In the genomic region with DNA sequence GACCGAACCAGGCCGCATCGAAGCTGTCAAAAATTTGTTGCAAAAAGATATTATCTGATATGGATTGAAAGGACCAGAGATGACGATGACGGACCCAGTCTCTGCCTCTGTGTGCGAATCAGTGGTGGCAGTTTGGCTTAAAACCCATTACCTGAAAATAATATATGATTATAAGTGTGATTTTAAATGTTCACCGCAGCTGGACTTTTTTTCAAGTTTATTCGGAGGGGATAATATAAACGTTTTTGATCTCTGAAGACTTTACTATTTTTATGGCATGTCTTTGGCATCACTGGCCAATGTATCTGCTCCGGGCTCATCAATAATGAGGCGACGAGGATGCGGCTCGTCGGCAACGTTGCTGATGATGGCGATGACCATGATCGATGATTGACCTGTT, we compare ENCODE assay signal across 3 fruit fly cellular contexts.
TF ChIP-seq lines count a peak whose summit lies in the region.

No protein-coding gene starts in this region.

TF ChIP-seq in whole organism, embryonic, 481 proteins besides CTCF, POLR2A, EP300 and RAD21 (continued from another document and continues in another):
- TF ChIP-seq pb (GFP tag; optimal IDR thresholded peaks at IDR 0.05; lab: Kevin White, UChicago): no peak
- no peak for TF ChIP-seq CG13287 (GFP tag; IDR thresholded peaks at IDR 0.05; lab: Robert Waterston, UW; ENCODE audit: partially characterized antibody)
- no peak for TF ChIP-seq prd (optimal IDR thresholded peaks at IDR 0.05; lab: Kevin White, UChicago)
- peak; percentile 77 for TF ChIP-seq prd (GFP tag; IDR thresholded peaks at IDR 0.05; lab: Robert Waterston, UW)
- TF ChIP-seq CG10209 (GFP tag; optimal IDR thresholded peaks at IDR 0.05; lab: Kevin White, UChicago): peak; percentile 6
- no peak for TF ChIP-seq CG6683 (GFP tag; optimal IDR thresholded peaks at IDR 0.05; lab: Kevin White, UChicago)
- TF ChIP-seq al (GFP tag; IDR thresholded peaks at IDR 0.05; lab: Robert Waterston, UW): no peak
- TF ChIP-seq chm (GFP tag; IDR thresholded peaks at IDR 0.05; lab: Robert Waterston, UW): no peak; the same call in 1 of the 2 replicates
- TF ChIP-seq dimm (GFP tag; IDR thresholded peaks at IDR 0.05; lab: Robert Waterston, UW): no peak
- TF ChIP-seq sens (GFP tag; lab: Kevin White, UChicago): peak; percentile 36
- no peak for TF ChIP-seq CG17361 (GFP tag; IDR thresholded peaks at IDR 0.05; lab: Robert Waterston, UW)
- TF ChIP-seq CG14441 (GFP tag; IDR thresholded peaks at IDR 0.05; lab: Robert Waterston, UW): no peak
- no peak for TF ChIP-seq CG9876 (GFP tag; optimal IDR thresholded peaks at IDR 0.05; lab: Kevin White, UChicago)
- peak; percentile 62 for TF ChIP-seq corto (GFP tag; optimal IDR thresholded peaks at IDR 0.05; lab: Kevin White, UChicago)
- no peak for TF ChIP-seq Dbx (GFP tag; IDR thresholded peaks at IDR 0.05; lab: Robert Waterston, UW)
- TF ChIP-seq CG6254 (GFP tag; optimal IDR thresholded peaks at IDR 0.05; lab: Kevin White, UChicago): no peak
- TF ChIP-seq CG12391 (tag; optimal IDR thresholded peaks at IDR 0.05; lab: Kevin White, UChicago): peak; percentile 11
- TF ChIP-seq CG18262 (tag; optimal IDR thresholded peaks at IDR 0.05; lab: Kevin White, UChicago): peak; percentile 11
- 0 out of 2 replicates have a peak, but pooled peaks have one; percentile 17 for TF ChIP-seq CG4404 (GFP tag; IDR thresholded peaks at IDR 0.05; lab: Robert Waterston, UW)
- no peak for TF ChIP-seq insv (GFP tag; optimal IDR thresholded peaks at IDR 0.05; lab: Kevin White, UChicago)
- TF ChIP-seq sug (tag; optimal IDR thresholded peaks at IDR 0.05; lab: Kevin White, UChicago): no peak
- TF ChIP-seq row (GFP tag; IDR thresholded peaks at IDR 0.05; lab: Robert Waterston, UW): 0 out of 3 replicates have a peak, but pooled peaks have one; percentile 37
- peak; percentile 5 for TF ChIP-seq CG2712 (tag; optimal IDR thresholded peaks at IDR 0.05; lab: Kevin White, UChicago)
- TF ChIP-seq zen (tag; optimal IDR thresholded peaks at IDR 0.05; lab: Kevin White, UChicago): peak; percentile 84
- no peak for TF ChIP-seq trh (GFP tag; optimal IDR thresholded peaks at IDR 0.05; lab: Kevin White, UChicago)
- peak in 1 of 2 experiments; percentile 32 for TF ChIP-seq chif (GFP tag; optimal IDR thresholded peaks at IDR 0.05; lab: Kevin White, UChicago)
- peak; percentile 29 for TF ChIP-seq gem (tag; optimal IDR thresholded peaks at IDR 0.05; lab: Kevin White, UChicago)
- no peak for TF ChIP-seq CG15073 (GFP tag; optimal IDR thresholded peaks at IDR 0.05; lab: Kevin White, UChicago)
- TF ChIP-seq zfh1 (GFP tag; IDR thresholded peaks at IDR 0.05; lab: Robert Waterston, UW): peak; percentile 46; the same call in 1 of the 3 replicates
- no peak for TF ChIP-seq Max (GFP tag; optimal IDR thresholded peaks at IDR 0.05; lab: Kevin White, UChicago)
- TF ChIP-seq trem (tag; optimal IDR thresholded peaks at IDR 0.05; lab: Kevin White, UChicago): no peak
- peak in 1 of 2 experiments; percentile 17 for TF ChIP-seq tll (GFP tag; optimal IDR thresholded peaks at IDR 0.05; lab: Kevin White, UChicago)
- no peak for TF ChIP-seq gsb-n (tag; optimal IDR thresholded peaks at IDR 0.05; lab: Kevin White, UChicago)
- TF ChIP-seq Xrp1 (GFP tag; IDR thresholded peaks at IDR 0.05; lab: Robert Waterston, UW): peak; percentile 39; the same call in 1 of the 2 replicates
- TF ChIP-seq CG1603 (tag; optimal IDR thresholded peaks at IDR 0.05; lab: Kevin White, UChicago): peak; percentile 4
- TF ChIP-seq cg (GFP tag; optimal IDR thresholded peaks at IDR 0.05; lab: Kevin White, UChicago): no peak
- no peak for TF ChIP-seq CG10431 (GFP tag; optimal IDR thresholded peaks at IDR 0.05; lab: Kevin White, UChicago)
- TF ChIP-seq CG2678 (tag; optimal IDR thresholded peaks at IDR 0.05; lab: Kevin White, UChicago): no peak
- TF ChIP-seq Poxn (GFP tag; IDR thresholded peaks at IDR 0.05; lab: Robert Waterston, UW): no peak
- TF ChIP-seq ato (GFP tag; IDR thresholded peaks at IDR 0.05; lab: Robert Waterston, UW; ENCODE audit: partially characterized antibody): no peak
- TF ChIP-seq CG10654 (GFP tag; optimal IDR thresholded peaks at IDR 0.05; lab: Kevin White, UChicago): no peak
- TF ChIP-seq Neu2 (GFP tag; optimal IDR thresholded peaks at IDR 0.05; lab: Kevin White, UChicago; ENCODE audit: borderline replicate concordance): peak; percentile 27

TF ChIP-seq in whole organism, prepupa, 60 proteins besides CTCF, POLR2A, EP300 and RAD21 (continued from another document):
- TF ChIP-seq Hr4 (GFP tag; optimal IDR thresholded peaks at IDR 0.05; lab: Kevin White, UChicago) (peak; percentile 46), svp (GFP tag; lab: Kevin White, UChicago) (peak; percentile 95), eg (GFP tag; IDR thresholded peaks at IDR 0.05; lab: Robert Waterston, UW) (peak; percentile 49; the same call in 1 of the 3 replicates), topi (GFP tag; optimal IDR thresholded peaks at IDR 0.05; lab: Kevin White, UChicago) (peak; percentile 85), cyc (GFP tag; optimal IDR thresholded peaks at IDR 0.05; lab: Kevin White, UChicago) (peak; percentile 80), CG4318 (GFP tag; optimal IDR thresholded peaks at IDR 0.05; lab: Kevin White, UChicago) (peak; percentile 7), Hr38 (GFP tag; optimal IDR thresholded peaks at IDR 0.05; lab: Kevin White, UChicago) (no peak), CG11294 (GFP tag; IDR thresholded peaks at IDR 0.05; lab: Robert Waterston, UW) (no peak), fd59A (GFP tag; optimal IDR thresholded peaks at IDR 0.05; lab: Kevin White, UChicago) (peak; percentile 81), pdm3 (GFP tag; optimal IDR thresholded peaks at IDR 0.05; lab: Kevin White, UChicago) (peak; percentile 88), CG11762 (GFP tag; optimal IDR thresholded peaks at IDR 0.05; lab: Kevin White, UChicago; ENCODE audit: insufficient read depth) (peak; percentile 63), CG8319 (GFP tag; optimal IDR thresholded peaks at IDR 0.05; lab: Kevin White, UChicago) (peak; percentile 75), Ets96B (tag; optimal IDR thresholded peaks at IDR 0.05; lab: Kevin White, UChicago) (peak; percentile 85), CG11902 (GFP tag; optimal IDR thresholded peaks at IDR 0.05; lab: Kevin White, UChicago) (peak; percentile 73), CG6808 (GFP tag; optimal IDR thresholded peaks at IDR 0.05; lab: Kevin White, UChicago) (peak; percentile 84), achi (GFP tag; optimal IDR thresholded peaks at IDR 0.05; lab: Kevin White, UChicago) (peak; percentile 86), CG6854 (GFP tag; optimal IDR thresholded peaks at IDR 0.05; lab: Kevin White, UChicago) (peak; percentile 54), CG16779 (tag; optimal IDR thresholded peaks at IDR 0.05; lab: Kevin White, UChicago) (peak; percentile 49), Eip93F (GFP tag; optimal IDR thresholded peaks at IDR 0.05; lab: Kevin White, UChicago) (peak; percentile 53), Smox (GFP tag; optimal IDR thresholded peaks at IDR 0.05; lab: Kevin White, UChicago) (peak; percentile 88), CG34406 (GFP tag; optimal IDR thresholded peaks at IDR 0.05; lab: Kevin White, UChicago) (peak; percentile 87), dsx (GFP tag; optimal IDR thresholded peaks at IDR 0.05; lab: Kevin White, UChicago; ENCODE audit: poor library complexity, severe bottlenecking) (peak; percentile 86), CG32006 (GFP tag; optimal IDR thresholded peaks at IDR 0.05; lab: Kevin White, UChicago) (peak; percentile 68), CG10669 (GFP tag; optimal IDR thresholded peaks at IDR 0.05; lab: Kevin White, UChicago) (peak; percentile 80), Hr39 (GFP tag; optimal IDR thresholded peaks at IDR 0.05; lab: Kevin White, UChicago) (peak; percentile 84), vri (GFP tag; optimal IDR thresholded peaks at IDR 0.05; lab: Kevin White, UChicago) (peak; percentile 85), fkh (GFP tag; optimal IDR thresholded peaks at IDR 0.05; lab: Kevin White, UChicago) (no peak), Sox102F (GFP tag; optimal IDR thresholded peaks at IDR 0.05; lab: Kevin White, UChicago) (peak; percentile 91), CG6792 (GFP tag; optimal IDR thresholded peaks at IDR 0.05; lab: Kevin White, UChicago) (peak; percentile 88), CG15336 (GFP tag; IDR thresholded peaks at IDR 0.05; lab: Robert Waterston, UW) (peak; percentile 56; the same call in 1 of the 2 replicates), Met (GFP tag; optimal IDR thresholded peaks at IDR 0.05; lab: Kevin White, UChicago) (peak; percentile 89), Blimp-1 (GFP tag; optimal IDR thresholded peaks at IDR 0.05; lab: Kevin White, UChicago) (peak; percentile 51), salr (GFP tag; optimal IDR thresholded peaks at IDR 0.05; lab: Kevin White, UChicago) (peak; percentile 54), CG3032 (tag; optimal IDR thresholded peaks at IDR 0.05; lab: Kevin White, UChicago) (peak; percentile 81), Gug (GFP tag; IDR thresholded peaks at IDR 0.05; lab: Robert Waterston, UW) (no peak), lz (GFP tag; optimal IDR thresholded peaks at IDR 0.05; lab: Kevin White, UChicago) (peak; percentile 88), fd85E (GFP tag; optimal IDR thresholded peaks at IDR 0.05; lab: Kevin White, UChicago) (peak; percentile 38), CG3919 (GFP tag; optimal IDR thresholded peaks at IDR 0.05; lab: Kevin White, UChicago) (peak; percentile 85), CG6163 (GFP tag; IDR thresholded peaks at IDR 0.05; lab: Robert Waterston, UW) (peak; percentile 91)
TF ChIP-seq in whole organism, prepupa: peak in this region for 56.

TF ChIP-seq in whole organism, wandering third instar larva, 38 proteins besides CTCF, POLR2A, EP300 and RAD21 (continued from another document):
- peak; percentile 35 to 90 for TF ChIP-seq foxo (GFP tag; optimal IDR thresholded peaks at IDR 0.05; lab: Kevin White, UChicago)
